Worm (Caenorhabditis elegans): ENCODE measurements around the gene sup-37.

sup-37 gene

ce11 chrV:8767041-8767440 is 19.3 kb upstream of the sup-37 start:
- TF ChIP-seq cog-1 (tag; optimal IDR thresholded peaks at IDR 0.05): no peak
- TF ChIP-seq flt-1 (GFP tag; IDR thresholded peaks at IDR 0.05): no peak
- no peak for TF ChIP-seq klf-2 (GFP tag; conservative IDR thresholded peaks at IDR 0.05)
- no peak for TF ChIP-seq tab-1 (GFP tag; IDR thresholded peaks at IDR 0.05)
- no peak for TF ChIP-seq ztf-29 (GFP tag; IDR thresholded peaks at IDR 0.05)
- no peak for TF ChIP-seq ztf-23 (GFP tag; IDR thresholded peaks at IDR 0.05)
- no peak for TF ChIP-seq T22C8.4 (GFP tag; IDR thresholded peaks at IDR 0.05)
- TF ChIP-seq ref-1 (GFP tag; conservative IDR thresholded peaks at IDR 0.05): no peak
- no peak for TF ChIP-seq med-1 (GFP tag; optimal IDR thresholded peaks at IDR 0.05; ENCODE audit: insufficient read depth)

- no peak for TF ChIP-seq ztf-29 (GFP tag; IDR thresholded peaks at IDR 0.05)
- no peak for TF ChIP-seq T22C8.4 (GFP tag; IDR thresholded peaks at IDR 0.05)
- no peak for TF ChIP-seq cog-1 (tag; optimal IDR thresholded peaks at IDR 0.05)
- TF ChIP-seq klf-2 (GFP tag; conservative IDR thresholded peaks at IDR 0.05): no peak
- no peak for TF ChIP-seq flt-1 (GFP tag; IDR thresholded peaks at IDR 0.05)
- no peak for TF ChIP-seq ztf-23 (GFP tag; IDR thresholded peaks at IDR 0.05)
- no peak for TF ChIP-seq med-1 (GFP tag; optimal IDR thresholded peaks at IDR 0.05; ENCODE audit: insufficient read depth)
- no peak for TF ChIP-seq ref-1 (GFP tag; conservative IDR thresholded peaks at IDR 0.05)
- TF ChIP-seq tab-1 (GFP tag; IDR thresholded peaks at IDR 0.05): no peak
Observed at ce11 chrV:8767493-8767892, 18.9 kb upstream of the sup-37 start.

ce11 chrV:8768481-8768959 is 17.8 kb upstream of the sup-37 start, which contains the start of gene B0507.3:
Gene B0507.3 (plus strand): TSS chrV:8768909.
- TF ChIP-seq ztf-23 (GFP tag; IDR thresholded peaks at IDR 0.05) (no peak), flt-1 (GFP tag; IDR thresholded peaks at IDR 0.05) (no peak), klf-2 (GFP tag; conservative IDR thresholded peaks at IDR 0.05) (no peak), med-1 (GFP tag; optimal IDR thresholded peaks at IDR 0.05; ENCODE audit: insufficient read depth) (no peak), cog-1 (tag; optimal IDR thresholded peaks at IDR 0.05) (no peak), tab-1 (GFP tag; IDR thresholded peaks at IDR 0.05) (no peak)

- no peak for TF ChIP-seq cog-1 (tag; optimal IDR thresholded peaks at IDR 0.05)
- TF ChIP-seq ztf-29 (GFP tag; IDR thresholded peaks at IDR 0.05): no peak
- no peak for TF ChIP-seq ref-1 (GFP tag; conservative IDR thresholded peaks at IDR 0.05)
- no peak for TF ChIP-seq flt-1 (GFP tag; IDR thresholded peaks at IDR 0.05)
- no peak for TF ChIP-seq med-1 (GFP tag; optimal IDR thresholded peaks at IDR 0.05; ENCODE audit: insufficient read depth)
- no peak for TF ChIP-seq tab-1 (GFP tag; IDR thresholded peaks at IDR 0.05)
- no peak for TF ChIP-seq T22C8.4 (GFP tag; IDR thresholded peaks at IDR 0.05)
- TF ChIP-seq ztf-23 (GFP tag; IDR thresholded peaks at IDR 0.05): no peak
- TF ChIP-seq klf-2 (GFP tag; conservative IDR thresholded peaks at IDR 0.05): no peak
Observed at ce11 chrV:8769154-8769553, 17.2 kb upstream of the sup-37 start.

ce11 chrV:8771599-8771998 is 14.7 kb upstream of the sup-37 start, which contains the start of gene srx-115:
Gene srx-115 (plus strand): TSS chrV:8771899.
- TF ChIP-seq ref-1 (GFP tag; conservative IDR thresholded peaks at IDR 0.05) (no peak), ztf-23 (GFP tag; IDR thresholded peaks at IDR 0.05) (no peak), T22C8.4 (GFP tag; IDR thresholded peaks at IDR 0.05) (no peak), tab-1 (GFP tag; IDR thresholded peaks at IDR 0.05) (no peak), flt-1 (GFP tag; IDR thresholded peaks at IDR 0.05) (no peak), ztf-29 (GFP tag; IDR thresholded peaks at IDR 0.05) (no peak), klf-2 (GFP tag; conservative IDR thresholded peaks at IDR 0.05) (no peak), cog-1 (tag; optimal IDR thresholded peaks at IDR 0.05) (no peak), med-1 (GFP tag; optimal IDR thresholded peaks at IDR 0.05; ENCODE audit: insufficient read depth) (no peak)

ce11 chrV:8773826-8774382 is 12.4 kb upstream of the sup-37 start, which contains the start of gene B0507.2:
Gene B0507.2 (plus strand): TSS chrV:8774332.
- TF ChIP-seq klf-2 (GFP tag; conservative IDR thresholded peaks at IDR 0.05) (no peak), T22C8.4 (GFP tag; IDR thresholded peaks at IDR 0.05) (no peak), med-1 (GFP tag; optimal IDR thresholded peaks at IDR 0.05; ENCODE audit: insufficient read depth) (no peak), tab-1 (GFP tag; IDR thresholded peaks at IDR 0.05) (no peak), flt-1 (GFP tag; IDR thresholded peaks at IDR 0.05) (no peak), ztf-23 (GFP tag; IDR thresholded peaks at IDR 0.05) (no peak), ref-1 (GFP tag; conservative IDR thresholded peaks at IDR 0.05) (no peak), cog-1 (tag; optimal IDR thresholded peaks at IDR 0.05) (no peak), ztf-29 (GFP tag; IDR thresholded peaks at IDR 0.05) (no peak)

- no peak for TF ChIP-seq tab-1 (GFP tag; IDR thresholded peaks at IDR 0.05)
- no peak for TF ChIP-seq ref-1 (GFP tag; conservative IDR thresholded peaks at IDR 0.05)
- TF ChIP-seq cog-1 (tag; optimal IDR thresholded peaks at IDR 0.05): no peak
- no peak for TF ChIP-seq flt-1 (GFP tag; IDR thresholded peaks at IDR 0.05)
- no peak for TF ChIP-seq T22C8.4 (GFP tag; IDR thresholded peaks at IDR 0.05)
- TF ChIP-seq med-1 (GFP tag; optimal IDR thresholded peaks at IDR 0.05; ENCODE audit: insufficient read depth): no peak
- TF ChIP-seq klf-2 (GFP tag; conservative IDR thresholded peaks at IDR 0.05): no peak
- no peak for TF ChIP-seq ztf-29 (GFP tag; IDR thresholded peaks at IDR 0.05)
- TF ChIP-seq ztf-23 (GFP tag; IDR thresholded peaks at IDR 0.05): no peak
Observed at ce11 chrV:8776270-8776669, 10.1 kb upstream of the sup-37 start, which contains the start of gene B0507.1. Gene B0507.1 (plus strand): TSS chrV:8776570.

ce11 chrV:8781164-8781563 is 5.2 kb upstream of the sup-37 start:
- no peak for TF ChIP-seq med-1 (GFP tag; optimal IDR thresholded peaks at IDR 0.05; ENCODE audit: insufficient read depth)
- TF ChIP-seq klf-2 (GFP tag; conservative IDR thresholded peaks at IDR 0.05): no peak
- TF ChIP-seq ztf-29 (GFP tag; IDR thresholded peaks at IDR 0.05): no peak
- no peak for TF ChIP-seq ztf-23 (GFP tag; IDR thresholded peaks at IDR 0.05)
- TF ChIP-seq flt-1 (GFP tag; IDR thresholded peaks at IDR 0.05): no peak
- no peak for TF ChIP-seq cog-1 (tag; optimal IDR thresholded peaks at IDR 0.05)
- no peak for TF ChIP-seq tab-1 (GFP tag; IDR thresholded peaks at IDR 0.05)
- TF ChIP-seq T22C8.4 (GFP tag; IDR thresholded peaks at IDR 0.05): no peak

ce11 chrV:8782112-8782511 is 4.2 kb upstream of the sup-37 start:
- TF ChIP-seq ztf-29 (GFP tag; IDR thresholded peaks at IDR 0.05) (no peak), ref-1 (GFP tag; conservative IDR thresholded peaks at IDR 0.05) (no peak), ztf-23 (GFP tag; IDR thresholded peaks at IDR 0.05) (no peak), cog-1 (tag; optimal IDR thresholded peaks at IDR 0.05) (no peak), med-1 (GFP tag; optimal IDR thresholded peaks at IDR 0.05; ENCODE audit: insufficient read depth) (no peak), flt-1 (GFP tag; IDR thresholded peaks at IDR 0.05) (no peak), tab-1 (GFP tag; IDR thresholded peaks at IDR 0.05) (no peak), klf-2 (GFP tag; conservative IDR thresholded peaks at IDR 0.05) (no peak), T22C8.4 (GFP tag; IDR thresholded peaks at IDR 0.05) (no peak)
